Worm (Caenorhabditis elegans) whole organism, mixed stage, embryonic: ENCODE measurements around the gene die-1.

ENCODE experiments used
- M03D4.4 ChIP-seq: sonication (generic microtip); optimal IDR thresholded peaks from 2 replicates; lab custom pipeline; 2017; ENCODE audit warnings: mild to moderate bottlenecking, missing genetic modification characterization, missing compliant biosample characterization
- bed-3 ChIP-seq: fragments of 200-800 bp; sonication (Bioruptor generic); optimal IDR thresholded peaks from 3 replicates; lab custom pipeline; 2018; ENCODE audit warnings: mild to moderate bottlenecking, missing genetic modification characterization, moderate library complexity, missing compliant biosample characterization
- blmp-1 ChIP-seq: fragments of 150-350 bp; optimal IDR thresholded peaks from 2 replicates; lab custom pipeline; 2014; ENCODE audit warnings: missing biosample characterization, missing genetic modification characterization
- ceh-39 ChIP-seq: fragments of 150-350 bp; optimal IDR thresholded peaks from 2 replicates; lab custom pipeline; 2014; ENCODE audit warnings: missing biosample characterization, missing genetic modification characterization
- ceh-43 ChIP-seq: fragments of 200-800 bp; sonication (Bioruptor generic); optimal IDR thresholded peaks from 2 replicates; lab custom pipeline; 2018; ENCODE audit warnings: mild to moderate bottlenecking, missing genetic modification characterization, moderate library complexity, missing compliant biosample characterization
- ceh-83 ChIP-seq: fragments of 200-800 bp; sonication (Bioruptor generic); optimal IDR thresholded peaks from 2 replicates; lab custom pipeline; 2018; ENCODE audit warnings: mild to moderate bottlenecking, missing genetic modification characterization, missing compliant biosample characterization
- ces-1 ChIP-seq: fragments of 150-350 bp; optimal IDR thresholded peaks from 2 replicates; lab custom pipeline; 2014; ENCODE audit warnings: missing biosample characterization, missing genetic modification reagents, missing genetic modification characterization
- cnd-1 ChIP-seq: fragments of 200-800 bp; sonication (Bioruptor generic); optimal IDR thresholded peaks from 2 replicates; lab custom pipeline; 2018; ENCODE audit warnings: mild to moderate bottlenecking, missing genetic modification characterization, missing compliant biosample characterization
- drap-1 ChIP-seq: fragments of 200-800 bp; sonication (Bioruptor generic); optimal IDR thresholded peaks from 3 replicates; lab custom pipeline; 2018; ENCODE audit warnings: mild to moderate bottlenecking, missing genetic modification characterization, missing compliant biosample characterization
- elt-1 ChIP-seq: sonication (generic microtip); optimal IDR thresholded peaks from 2 replicates; lab custom pipeline; 2017; ENCODE audit warnings: missing genetic modification characterization, mild to moderate bottlenecking, missing compliant biosample characterization, antibody characterized with exemption, moderate library complexity, borderline replicate concordance; ENCODE audit not compliant: insufficient read depth
- elt-3 ChIP-seq: fragments of 150-350 bp; optimal IDR thresholded peaks from 2 replicates; lab custom pipeline; 2014; ENCODE audit warnings: missing biosample characterization, missing genetic modification characterization
- flh-1 ChIP-seq: fragments of 200-800 bp; sonication (Bioruptor generic); optimal IDR thresholded peaks from 2 replicates; lab custom pipeline; 2018; ENCODE audit warnings: mild to moderate bottlenecking, missing genetic modification characterization, moderate library complexity, missing compliant biosample characterization
- hlh-1 ChIP-seq: fragments of 150-350 bp; optimal IDR thresholded peaks from 2 replicates; lab custom pipeline; 2014; ENCODE audit warnings: missing biosample characterization, missing genetic modification reagents, missing genetic modification characterization
- lin-32 ChIP-seq: fragments of 200-800 bp; sonication (Bioruptor generic); optimal IDR thresholded peaks from 2 replicates; lab custom pipeline; 2018; ENCODE audit warnings: mild to moderate bottlenecking, missing genetic modification characterization, missing compliant biosample characterization
- mab-5 ChIP-seq: fragments of 150-350 bp; optimal IDR thresholded peaks from 2 replicates; lab custom pipeline; 2014; ENCODE audit warnings: missing biosample characterization, missing genetic modification characterization
- mep-1 ChIP-seq: fragments of 150-350 bp; optimal IDR thresholded peaks from 2 replicates; lab custom pipeline; 2017; ENCODE audit warnings: missing biosample characterization, missing genetic modification reagents, missing genetic modification characterization, inconsistent platforms
- mls-2 ChIP-seq: sonication (generic microtip); optimal IDR thresholded peaks from 2 replicates; lab custom pipeline; 2016; ENCODE audit warnings: mild to moderate bottlenecking, missing genetic modification characterization, moderate library complexity, missing compliant biosample characterization
- nhr-12 ChIP-seq: fragments of 150-350 bp; optimal IDR thresholded peaks from 2 replicates; lab custom pipeline; 2014; ENCODE audit warnings: missing biosample characterization, missing genetic modification characterization
- nhr-2 ChIP-seq: fragments of 150-350 bp; optimal IDR thresholded peaks from 2 replicates; lab custom pipeline; 2014; ENCODE audit warnings: missing biosample characterization, missing genetic modification characterization
- nhr-237 ChIP-seq: fragments of 150-350 bp; optimal IDR thresholded peaks from 2 replicates; lab custom pipeline; 2014; ENCODE audit warnings: missing biosample characterization, missing genetic modification characterization
- nhr-28 ChIP-seq: fragments of 150-350 bp; optimal IDR thresholded peaks from 2 replicates; lab custom pipeline; 2014; ENCODE audit warnings: missing biosample characterization, missing genetic modification characterization
- nhr-76 ChIP-seq: sonication (generic microtip); optimal IDR thresholded peaks from 2 replicates; lab custom pipeline; 2017; ENCODE audit warnings: missing biosample characterization, missing genetic modification characterization
- pha-4 ChIP-seq: fragments of 150-350 bp; optimal IDR thresholded peaks from 2 replicates; lab custom pipeline; 2018; ENCODE audit warnings: missing biosample characterization, missing genetic modification reagents, missing genetic modification characterization
- sem-2 ChIP-seq: fragments of 200-800 bp; sonication (Bioruptor generic); optimal IDR thresholded peaks from 2 replicates; lab custom pipeline; 2018; ENCODE audit warnings: mild to moderate bottlenecking, missing genetic modification characterization, missing compliant biosample characterization
- snpc-4 ChIP-seq: fragments of 150-350 bp; optimal IDR thresholded peaks from 2 replicates; lab custom pipeline; 2014; ENCODE audit warnings: missing biosample characterization, missing genetic modification characterization
- sptf-1 ChIP-seq: sonication (generic microtip); optimal IDR thresholded peaks from 2 replicates; lab custom pipeline; 2017; ENCODE audit warnings: mild to moderate bottlenecking, missing genetic modification characterization, moderate library complexity, missing compliant biosample characterization
- tbx-8 ChIP-seq: fragments of 200-800 bp; sonication (Bioruptor generic); optimal IDR thresholded peaks from 2 replicates; lab custom pipeline; 2018; ENCODE audit warnings: mild to moderate bottlenecking, missing genetic modification characterization, moderate library complexity, missing compliant biosample characterization
- unc-120 ChIP-seq: sonication (generic microtip); optimal IDR thresholded peaks from 2 replicates; lab custom pipeline; 2017; ENCODE audit warnings: missing genetic modification characterization, missing compliant biosample characterization; ENCODE audit not compliant: poor library complexity, severe bottlenecking
- unc-39 ChIP-seq: fragments of 150-350 bp; optimal IDR thresholded peaks from 2 replicates; lab custom pipeline; 2014; ENCODE audit warnings: missing biosample characterization, missing genetic modification characterization
- unc-62 ChIP-seq: fragments of 150-350 bp; optimal IDR thresholded peaks from 2 replicates; lab custom pipeline; 2014; ENCODE audit warnings: missing biosample characterization, missing genetic modification reagents, missing genetic modification characterization
- zip-8 ChIP-seq: fragments of 150-350 bp; optimal IDR thresholded peaks from 2 replicates; lab custom pipeline; 2014; ENCODE audit warnings: missing biosample characterization, missing genetic modification characterization
- ztf-11 ChIP-seq: fragments of 150-350 bp; optimal IDR thresholded peaks from 2 replicates; lab custom pipeline; 2014; ENCODE audit warnings: missing biosample characterization, missing genetic modification characterization

die-1 gene

ce11 chrII:10029044-10029443 is 38.7 kb downstream of the die-1 start:
- TF ChIP-seq unc-62 (GFP tag; lab: Kevin White, UChicago) = no peak
- TF ChIP-seq mep-1 = no peak
- TF ChIP-seq ceh-83 = no peak
- TF ChIP-seq nhr-76 (tag; lab: Kevin White, UChicago) = no peak
- TF ChIP-seq elt-1 = no peak
- TF ChIP-seq ceh-39 (tag; lab: Kevin White, UChicago) = no peak
- no peak for TF ChIP-seq mls-2 (tag; lab: Kevin White, UChicago)
- no peak for TF ChIP-seq drap-1
- TF ChIP-seq sem-2 (GFP tag; lab: Kevin White, UChicago) = no peak
- TF ChIP-seq unc-120 (tag; lab: Kevin White, UChicago) = no peak
- TF ChIP-seq pha-4 (tag; lab: Kevin White, UChicago) = no peak
- TF ChIP-seq nhr-12 = no peak
- TF ChIP-seq hlh-1 (tag; lab: Kevin White, UChicago) = no peak
- no peak for TF ChIP-seq nhr-2 (tag; lab: Kevin White, UChicago)
- no peak for TF ChIP-seq snpc-4
- TF ChIP-seq blmp-1 = no peak
- TF ChIP-seq, all 35 proteins: peak for 0

- TF ChIP-seq pha-4 (tag; lab: Kevin White, UChicago) (no peak), lin-32 (no peak), mab-5 (tag; lab: Kevin White, UChicago) (no peak), tbx-8 (no peak), nhr-237 (tag; lab: Kevin White, UChicago) (no peak), elt-3 (tag; lab: Kevin White, UChicago) (no peak), zip-8 (no peak), unc-62 (GFP tag; lab: Kevin White, UChicago) (no peak), ceh-43 (no peak), unc-39 (tag; lab: Kevin White, UChicago) (no peak), cnd-1 (tag; lab: Kevin White, UChicago) (no peak), ces-1 (no peak), ceh-83 (no peak)
These were observed 39.5 kb downstream of the die-1 start, which contains the start of gene F52H3.6 for ce11 chrII:10028195-10028594. Gene F52H3.6, minus strand, starts transcription at chrII:10028422.

- TF ChIP-seq bed-3 (GFP tag; lab: Kevin White, UChicago) (no peak), hlh-1 (tag; lab: Kevin White, UChicago) (peak; percentile 55), unc-62 (GFP tag; lab: Kevin White, UChicago) (peak; percentile 91), unc-120 (tag; lab: Kevin White, UChicago) (peak; percentile 64)
These were observed 42.7 kb downstream of the die-1 start for ce11 chrII:10025059-10025458.

- TF ChIP-seq drap-1 = no peak
- no peak for TF ChIP-seq ces-1
- TF ChIP-seq sem-2 (GFP tag; lab: Kevin White, UChicago) = no peak
- no peak for TF ChIP-seq ztf-11
- TF ChIP-seq sptf-1 (tag; lab: Kevin White, UChicago) = no peak
- TF ChIP-seq unc-120 (tag; lab: Kevin White, UChicago) = no peak
- TF ChIP-seq ceh-43 = no peak
- TF ChIP-seq bed-3 (GFP tag; lab: Kevin White, UChicago) = no peak
- no peak for TF ChIP-seq mep-1
- no peak for TF ChIP-seq nhr-28 (tag; lab: Kevin White, UChicago)
- no peak for TF ChIP-seq M03D4.4
- no peak for TF ChIP-seq mls-2 (tag; lab: Kevin White, UChicago)
- TF ChIP-seq unc-39 (tag; lab: Kevin White, UChicago) = no peak
- no peak for TF ChIP-seq pha-4 (tag; lab: Kevin White, UChicago)
- no peak for TF ChIP-seq cnd-1 (tag; lab: Kevin White, UChicago)
- TF ChIP-seq, all 35 proteins: peak for 0
These were observed 46.0 kb downstream of the die-1 start for ce11 chrII:10021749-10022148.

- TF ChIP-seq tbx-8 = no peak
- TF ChIP-seq zip-8 = no peak
- no peak for TF ChIP-seq flh-1
- TF ChIP-seq blmp-1 = no peak
- TF ChIP-seq snpc-4 = no peak
- no peak for TF ChIP-seq sptf-1 (tag; lab: Kevin White, UChicago)
- TF ChIP-seq, all 35 proteins: peak for 0
These were observed 48.0 kb downstream of the die-1 start for ce11 chrII:10019669-10020068.
